Worm (Caenorhabditis elegans) whole organism, late embryonic: Measurements from ENCODE around the gene shw-3.
A peak's percentile ranks its signal among the peaks of the same experiment; 100 is the strongest.

Experiments used
- C08G9.2 ChIP-seq: sonication (generic microtip); optimal IDR thresholded peaks from 2 replicates; lab custom pipeline; 2016; ENCODE audit warnings: mild to moderate bottlenecking, missing genetic modification characterization, moderate library complexity, missing compliant biosample characterization
- Y22D7AL.16 ChIP-seq: sonication (generic microtip); optimal IDR thresholded peaks from 2 replicates; lab custom pipeline; 2016; ENCODE audit warnings: missing genetic modification characterization, missing compliant biosample characterization
- ahr-1 ChIP-seq: sonication (generic microtip); optimal IDR thresholded peaks from 2 replicates; lab custom pipeline; 2016; ENCODE audit warnings: missing genetic modification characterization, missing compliant biosample characterization
- ama-1 ChIP-seq: fragments of 150-350 bp; optimal IDR thresholded peaks from 2 replicates; lab custom pipeline; 2014
- ceh-18 ChIP-seq: sonication (generic microtip); optimal IDR thresholded peaks from 2 replicates; lab custom pipeline; 2016; ENCODE audit warnings: missing genetic modification characterization, missing compliant biosample characterization
- ceh-2 ChIP-seq: sonication (generic microtip); optimal IDR thresholded peaks from 2 replicates; lab custom pipeline; 2016; ENCODE audit warnings: missing genotype, missing genetic modification characterization, missing compliant biosample characterization
- ceh-24 ChIP-seq: sonication (generic microtip); optimal IDR thresholded peaks from 2 replicates; lab custom pipeline; 2016; ENCODE audit warnings: mild to moderate bottlenecking, missing genetic modification characterization, missing compliant biosample characterization
- ceh-30 ChIP-seq: fragments of 150-350 bp; optimal IDR thresholded peaks from 2 replicates; lab custom pipeline; 2014; ENCODE audit warnings: missing biosample characterization, missing genetic modification characterization
- ceh-31 ChIP-seq: sonication (generic microtip); optimal IDR thresholded peaks from 2 replicates; lab custom pipeline; 2016; ENCODE audit warnings: missing genetic modification characterization, missing compliant biosample characterization
- ceh-34 ChIP-seq: sonication (generic microtip); optimal IDR thresholded peaks from 2 replicates; lab custom pipeline; 2016; ENCODE audit warnings: mild to moderate bottlenecking, missing genetic modification characterization, missing compliant biosample characterization
- ceh-45 ChIP-seq: fragments of 200-800 bp; sonication (Bioruptor generic); IDR thresholded peaks from 2 replicates; pipeline ENCODE4 v1.3.6; 2022; ENCODE audit warnings: missing genetic modification reagents, missing genetic modification characterization, missing compliant biosample characterization
- ceh-48 ChIP-seq: sonication (generic microtip); optimal IDR thresholded peaks from 2 replicates; lab custom pipeline; 2016; ENCODE audit warnings: missing genetic modification characterization, inconsistent platforms, missing compliant biosample characterization
- ceh-6 ChIP-seq: fragments of 200-800 bp; sonication (Bioruptor generic); optimal IDR thresholded peaks from 2 replicates; lab custom pipeline; 2018; ENCODE audit warnings: mild to moderate bottlenecking, missing genetic modification characterization, missing compliant biosample characterization
- ceh-9 ChIP-seq: sonication (generic microtip); optimal IDR thresholded peaks from 2 replicates; lab custom pipeline; 2016; ENCODE audit warnings: mild to moderate bottlenecking, missing genetic modification characterization, inconsistent platforms, missing compliant biosample characterization
- elt-2 ChIP-seq: sonication (generic microtip); optimal IDR thresholded peaks from 2 replicates; lab custom pipeline; 2016; ENCODE audit warnings: missing genetic modification reagents, missing genetic modification characterization, missing compliant biosample characterization
- ets-4 ChIP-seq: sonication (generic microtip); optimal IDR thresholded peaks from 2 replicates; lab custom pipeline; 2016; ENCODE audit warnings: missing genetic modification characterization, missing compliant biosample characterization
- fax-1 ChIP-seq: sonication (generic microtip); optimal IDR thresholded peaks from 2 replicates; lab custom pipeline; 2016; ENCODE audit warnings: missing genotype, missing genetic modification characterization, missing compliant biosample characterization
- fkh-10 ChIP-seq: fragments of 150-350 bp; optimal IDR thresholded peaks from 2 replicates; lab custom pipeline; 2014; ENCODE audit warnings: missing biosample characterization, missing genetic modification reagents, missing genetic modification characterization
- gmeb-2 ChIP-seq: sonication (generic microtip); optimal IDR thresholded peaks from 2 replicates; lab custom pipeline; 2016; ENCODE audit warnings: missing genetic modification characterization, inconsistent platforms, missing compliant biosample characterization
- hlh-13 ChIP-seq: fragments of 200-800 bp; sonication (Bioruptor generic); optimal IDR thresholded peaks from 2 replicates; lab custom pipeline; 2018; ENCODE audit warnings: mild to moderate bottlenecking, missing genetic modification characterization, missing compliant biosample characterization
- hlh-6 ChIP-seq: sonication (generic microtip); optimal IDR thresholded peaks from 2 replicates; lab custom pipeline; 2016; ENCODE audit warnings: missing genotype, missing genetic modification characterization, missing compliant biosample characterization
- lin-11 ChIP-seq: fragments of 200-800 bp; sonication (Bioruptor generic); optimal IDR thresholded peaks from 2 replicates; lab custom pipeline; 2018; ENCODE audit warnings: mild to moderate bottlenecking, missing genetic modification characterization, missing compliant biosample characterization
- nfya-1 ChIP-seq: sonication (generic microtip); optimal IDR thresholded peaks from 2 replicates; lab custom pipeline; 2017; ENCODE audit warnings: missing genetic modification characterization, mild to moderate bottlenecking, missing compliant biosample characterization, antibody characterized with exemption, moderate library complexity
- nhr-11 ChIP-seq: fragments of 150-350 bp; optimal IDR thresholded peaks from 2 replicates; lab custom pipeline; 2014; ENCODE audit warnings: missing biosample characterization, missing genetic modification characterization
- nhr-232 ChIP-seq: sonication (generic microtip); optimal IDR thresholded peaks from 2 replicates; lab custom pipeline; 2016; ENCODE audit warnings: missing genetic modification characterization, missing compliant biosample characterization
- odd-2 ChIP-seq: sonication (generic microtip); optimal IDR thresholded peaks from 2 replicates; lab custom pipeline; 2017; ENCODE audit warnings: antibody characterized with exemption, mild to moderate bottlenecking, missing genetic modification characterization, missing compliant biosample characterization
- pax-1 ChIP-seq: fragments of 150-350 bp; optimal IDR thresholded peaks from 2 replicates; lab custom pipeline; 2014; ENCODE audit warnings: missing biosample characterization, missing genetic modification characterization
- ref-2 ChIP-seq: sonication (generic microtip); optimal IDR thresholded peaks from 2 replicates; lab custom pipeline; 2016; ENCODE audit warnings: missing genetic modification characterization, missing compliant biosample characterization
- rnt-1 ChIP-seq: sonication (generic microtip); optimal IDR thresholded peaks from 2 replicates; lab custom pipeline; 2016; ENCODE audit warnings: missing genetic modification characterization, missing compliant biosample characterization
- sox-2 ChIP-seq: fragments of 200-800 bp; sonication (Bioruptor generic); IDR thresholded peaks from 2 replicates; pipeline ENCODE4 v1.3.6; 2022; ENCODE audit warnings: missing genetic modification reagents, missing genetic modification characterization, missing compliant biosample characterization
- sox-4 ChIP-seq: sonication (generic microtip); optimal IDR thresholded peaks from 2 replicates; lab custom pipeline; 2017; ENCODE audit warnings: mild to moderate bottlenecking, missing genetic modification characterization, inconsistent platforms, missing compliant biosample characterization
- syd-9 ChIP-seq: sonication (generic microtip); optimal IDR thresholded peaks from 2 replicates; lab custom pipeline; 2016; ENCODE audit warnings: mild to moderate bottlenecking, missing genetic modification characterization, moderate library complexity, missing compliant biosample characterization
- tbx-2 ChIP-seq: sonication (generic microtip); optimal IDR thresholded peaks from 2 replicates; lab custom pipeline; 2016; ENCODE audit warnings: missing genetic modification characterization, missing compliant biosample characterization
- unc-3 ChIP-seq, 2 experiments: fragments of 200-800 bp in 1 of 2; sonication (Bioruptor generic) in 1 of 2; sonication (generic microtip) in 1 of 2; conservative IDR thresholded peaks in 1 of 2; optimal IDR thresholded peaks in 1 of 2; 2 replicates each; pipeline versions ENCODE4 v1.3.6 to Lab custom; 2016 to 2022; ENCODE audit warnings: missing compliant biosample characterization in 2 of 2, missing genetic modification characterization in 2 of 2, missing genetic modification reagents in 1 of 2
- unc-42 ChIP-seq: sonication (generic microtip); optimal IDR thresholded peaks from 2 replicates; lab custom pipeline; 2016; ENCODE audit warnings: missing genotype, missing genetic modification characterization, missing compliant biosample characterization
- unc-55 ChIP-seq: sonication (generic microtip); optimal IDR thresholded peaks from 2 replicates; lab custom pipeline; 2017; ENCODE audit warnings: missing biosample characterization, missing genetic modification reagents, missing genetic modification characterization

Gene shw-3

ce11 chrV:12970575-12971160 lies 16.3 kb downstream of the shw-3 start, which contains the start of gene pnn-1:
Gene pnn-1 (plus strand): TSS chrV:12971110.
- peak; percentile 68 for TF ChIP-seq ceh-48 (tag; lab: Kevin White, UChicago)
- TF ChIP-seq C08G9.2 (tag; lab: Kevin White, UChicago): no peak
- TF ChIP-seq hlh-13 (GFP tag; lab: Kevin White, UChicago): no peak
- no peak for TF ChIP-seq sox-2 (GFP tag; lab: Robert Waterston, UW)
- no peak for TF ChIP-seq hlh-6
- no peak for TF ChIP-seq sox-4
- TF ChIP-seq unc-42 (tag; lab: Kevin White, UChicago): peak; percentile 29
- no peak for TF ChIP-seq ceh-24 (tag; lab: Kevin White, UChicago)
- no peak for TF ChIP-seq syd-9 (tag; lab: Kevin White, UChicago)
- TF ChIP-seq nhr-11 (tag; lab: Kevin White, UChicago): no peak
- TF ChIP-seq ceh-6: no peak
- no peak for TF ChIP-seq ceh-31 (tag; lab: Kevin White, UChicago)
- TF ChIP-seq unc-3 (GFP tag; conservative IDR thresholded peaks at IDR 0.05; lab: Robert Waterston, UW): no peak
- TF ChIP-seq unc-3 (tag; optimal IDR thresholded peaks at IDR 0.05; lab: Kevin White, UChicago): no peak
- no peak for TF ChIP-seq fax-1 (tag; lab: Kevin White, UChicago)

- TF ChIP-seq ets-4 (tag; lab: Kevin White, UChicago) (no peak), fax-1 (tag; lab: Kevin White, UChicago) (no peak), Y22D7AL.16 (tag; lab: Kevin White, UChicago) (no peak), ceh-2 (tag; lab: Kevin White, UChicago) (no peak), fkh-10 (GFP tag; lab: Kevin White, UChicago) (no peak), ama-1 (no peak), odd-2 (tag; lab: Kevin White, UChicago) (no peak), hlh-13 (GFP tag; lab: Kevin White, UChicago) (no peak), lin-11 (tag; lab: Kevin White, UChicago) (no peak)
These were observed 18.4 kb downstream of the shw-3 start, which contains the start of gene lin-46 for ce11 chrV:12968555-12968954. Gene lin-46 (plus strand): TSS chrV:12968855.

ce11 chrV:12967925-12968327 lies 19.0 kb downstream of the shw-3 start, which contains the start of gene R186.8:
Gene R186.8 (minus strand): TSS chrV:12967982.
- TF ChIP-seq ceh-18 (tag; lab: Kevin White, UChicago): peak; percentile 24
- TF ChIP-seq ref-2 (tag; lab: Kevin White, UChicago): peak; percentile 45
- peak; percentile 19 for TF ChIP-seq ceh-31 (tag; lab: Kevin White, UChicago)
- TF ChIP-seq tbx-2 (tag; lab: Kevin White, UChicago): peak; percentile 13
- peak; percentile 41 for TF ChIP-seq elt-2 (tag; lab: Kevin White, UChicago)
- peak; percentile 0 for TF ChIP-seq ceh-34 (tag; lab: Kevin White, UChicago)
- peak; percentile 10 for TF ChIP-seq nfya-1 (tag; lab: Kevin White, UChicago)
- peak; percentile 92 for TF ChIP-seq unc-42 (tag; lab: Kevin White, UChicago)

- TF ChIP-seq ceh-9 (tag; lab: Kevin White, UChicago): no peak
- no peak for TF ChIP-seq gmeb-2 (tag; lab: Kevin White, UChicago)
- TF ChIP-seq unc-42 (tag; lab: Kevin White, UChicago): no peak
- TF ChIP-seq ceh-30: no peak
- TF ChIP-seq ceh-45 (GFP tag; lab: Robert Waterston, UW): no peak
- no peak for TF ChIP-seq sox-4
- no peak for TF ChIP-seq pax-1
- no peak for TF ChIP-seq odd-2 (tag; lab: Kevin White, UChicago)
- TF ChIP-seq unc-55 (GFP tag; lab: Kevin White, UChicago): no peak
- no peak for TF ChIP-seq ama-1
- TF ChIP-seq Y22D7AL.16 (tag; lab: Kevin White, UChicago): no peak
- TF ChIP-seq nhr-232 (tag; lab: Kevin White, UChicago): no peak
- no peak for TF ChIP-seq ceh-31 (tag; lab: Kevin White, UChicago)
- TF ChIP-seq ref-2 (tag; lab: Kevin White, UChicago): no peak
- TF ChIP-seq rnt-1 (tag; lab: Kevin White, UChicago): no peak
- no peak for TF ChIP-seq ahr-1 (tag; lab: Kevin White, UChicago)
- no peak for TF ChIP-seq ceh-48 (tag; lab: Kevin White, UChicago)
These were observed 19.9 kb downstream of the shw-3 start, which contains the start of gene R186.3 for ce11 chrV:12967110-12967509. Gene R186.3 (minus strand): TSS chrV:12967210.
